Worm (Caenorhabditis elegans) whole organism, L3 larva: ENCODE measurements around the gene ztf-31.

Experiments used
- R02D3.7 ChIP-seq: fragments of 150-350 bp; optimal IDR thresholded peaks from 2 replicates; lab custom pipeline; 2014; ENCODE audit warnings: missing biosample characterization, missing genetic modification characterization
- ZK546.5 ChIP-seq: sonication (generic microtip); optimal IDR thresholded peaks from 2 replicates; lab custom pipeline; 2017; ENCODE audit warnings: missing biosample characterization, missing genetic modification characterization
- aly-2 ChIP-seq: fragments of 150-350 bp; optimal IDR thresholded peaks from 2 replicates; lab custom pipeline; 2014; ENCODE audit warnings: missing biosample characterization, missing genetic modification characterization
- ama-1 ChIP-seq: fragments of 150-350 bp; optimal IDR thresholded peaks from 2 replicates; lab custom pipeline; 2018
- ceh-16 ChIP-seq: sonication (generic microtip); optimal IDR thresholded peaks from 2 replicates; lab custom pipeline; 2017; ENCODE audit warnings: missing biosample characterization, missing genetic modification characterization
- ceh-28 ChIP-seq: fragments of 150-350 bp; optimal IDR thresholded peaks from 2 replicates; lab custom pipeline; 2014; ENCODE audit warnings: missing biosample characterization, missing genetic modification reagents, missing genetic modification characterization
- ceh-9 ChIP-seq: sonication (generic microtip); optimal IDR thresholded peaks from 2 replicates; lab custom pipeline; 2018; ENCODE audit warnings: missing biosample characterization, missing genetic modification characterization
- daf-12 ChIP-seq: fragments of 150-350 bp; optimal IDR thresholded peaks from 2 replicates; lab custom pipeline; 2014; ENCODE audit warnings: missing biosample characterization, missing genetic modification reagents, missing genetic modification characterization
- egl-27 ChIP-seq: sonication (generic microtip); optimal IDR thresholded peaks from 4 replicates; lab custom pipeline; 2017; ENCODE audit warnings: missing biosample characterization, missing genetic modification reagents, missing genetic modification characterization
- egl-5 ChIP-seq: fragments of 150-350 bp; optimal IDR thresholded peaks from 2 replicates; lab custom pipeline; 2017; ENCODE audit warnings: missing biosample characterization, missing genetic modification reagents, missing genetic modification characterization, inconsistent platforms
- elt-1 ChIP-seq: fragments of 150-350 bp; optimal IDR thresholded peaks from 2 replicates; lab custom pipeline; 2014; ENCODE audit warnings: missing biosample characterization, missing genetic modification characterization
- elt-2 ChIP-seq: sonication (generic microtip); optimal IDR thresholded peaks from 2 replicates; lab custom pipeline; 2016; ENCODE audit warnings: missing genetic modification reagents, mild to moderate bottlenecking, missing genetic modification characterization, missing compliant biosample characterization
- elt-3 ChIP-seq, 3 experiments: fragments of 150-350 bp in 1 of 3; sonication (generic microtip) in 2 of 3; optimal IDR thresholded peaks; 2 replicates in 2 of 3; 4 replicates in 1 of 3; lab custom pipeline; 2014 to 2017; ENCODE audit warnings: missing biosample characterization in 3 of 3, missing genetic modification characterization in 3 of 3
- eor-1 ChIP-seq, 2 experiments: fragments of 150-350 bp; optimal IDR thresholded peaks; 2 replicates each; lab custom pipeline; 2014 to 2018; ENCODE audit warnings: missing biosample characterization in 2 of 2, missing genetic modification characterization in 2 of 2
- fkh-2 ChIP-seq: fragments of 150-350 bp; optimal IDR thresholded peaks from 2 replicates; lab custom pipeline; 2014; ENCODE audit warnings: missing biosample characterization, missing genetic modification reagents, missing genetic modification characterization
- fos-1 ChIP-seq: fragments of 150-350 bp; optimal IDR thresholded peaks from 2 replicates; lab custom pipeline; 2014; ENCODE audit warnings: missing biosample characterization, missing genetic modification characterization
- jun-1 ChIP-seq: fragments of 150-350 bp; optimal IDR thresholded peaks from 2 replicates; lab custom pipeline; 2014; ENCODE audit warnings: missing biosample characterization, missing genetic modification reagents, missing genetic modification characterization
- lin-15B ChIP-seq: fragments of 150-350 bp; optimal IDR thresholded peaks from 2 replicates; lab custom pipeline; 2014; ENCODE audit warnings: missing biosample characterization, missing genetic modification characterization
- lsy-12 ChIP-seq: sonication (generic microtip); optimal IDR thresholded peaks from 2 replicates; lab custom pipeline; 2016; ENCODE audit warnings: mild to moderate bottlenecking, missing genetic modification characterization, missing compliant biosample characterization
- mdl-1 ChIP-seq: fragments of 150-350 bp; optimal IDR thresholded peaks from 2 replicates; lab custom pipeline; 2014; ENCODE audit warnings: missing biosample characterization, missing genetic modification characterization
- mml-1 ChIP-seq: fragments of 150-350 bp; sonication (generic microtip); optimal IDR thresholded peaks from 3 replicates; lab custom pipeline; 2014; ENCODE audit warnings: missing biosample characterization, missing genetic modification characterization
- nfya-1 ChIP-seq: sonication (generic microtip); optimal IDR thresholded peaks from 2 replicates; lab custom pipeline; 2017; ENCODE audit warnings: missing genetic modification characterization, mild to moderate bottlenecking, missing compliant biosample characterization, antibody characterized with exemption, moderate library complexity; ENCODE audit not compliant: insufficient read depth
- nhr-11 ChIP-seq: fragments of 150-350 bp; optimal IDR thresholded peaks from 2 replicates; lab custom pipeline; 2014; ENCODE audit warnings: missing biosample characterization, missing genetic modification characterization
- nhr-12 ChIP-seq: fragments of 150-350 bp; optimal IDR thresholded peaks from 2 replicates; lab custom pipeline; 2014; ENCODE audit warnings: missing biosample characterization, missing genetic modification characterization
- nhr-23 ChIP-seq: fragments of 150-350 bp; optimal IDR thresholded peaks from 2 replicates; lab custom pipeline; 2014; ENCODE audit warnings: missing biosample characterization, missing genetic modification reagents, missing genetic modification characterization
- nhr-25 ChIP-seq: sonication (generic microtip); optimal IDR thresholded peaks from 2 replicates; lab custom pipeline; 2017; ENCODE audit warnings: missing biosample characterization, missing genetic modification characterization
- nhr-28 ChIP-seq: fragments of 150-350 bp; optimal IDR thresholded peaks from 2 replicates; lab custom pipeline; 2014; ENCODE audit warnings: missing biosample characterization, missing genetic modification characterization
- nhr-43 ChIP-seq: sonication (generic microtip); optimal IDR thresholded peaks from 2 replicates; lab custom pipeline; 2016; ENCODE audit warnings: mild to moderate bottlenecking, missing genetic modification characterization, missing compliant biosample characterization; ENCODE audit not compliant: poor library complexity, severe bottlenecking
- nhr-67 ChIP-seq: fragments of 150-350 bp; optimal IDR thresholded peaks from 2 replicates; lab custom pipeline; 2014; ENCODE audit warnings: missing biosample characterization, missing genetic modification characterization
- nhr-76 ChIP-seq: fragments of 150-350 bp; sonication (generic microtip); optimal IDR thresholded peaks from 5 replicates; lab custom pipeline; 2014; ENCODE audit warnings: missing biosample characterization, missing genetic modification characterization
- nhr-77 ChIP-seq: fragments of 150-350 bp; optimal IDR thresholded peaks from 2 replicates; lab custom pipeline; 2014; ENCODE audit warnings: missing biosample characterization, missing genetic modification characterization
- pha-4 ChIP-seq: fragments of 150-350 bp; optimal IDR thresholded peaks from 2 replicates; lab custom pipeline; 2014; ENCODE audit warnings: missing biosample characterization, missing genetic modification reagents, missing genetic modification characterization
- pqm-1 ChIP-seq: fragments of 150-350 bp; optimal IDR thresholded peaks from 2 replicates; lab custom pipeline; 2017; ENCODE audit warnings: missing biosample characterization, missing genetic modification characterization, inconsistent platforms
- sea-2 ChIP-seq: fragments of 150-350 bp; sonication (generic microtip); optimal IDR thresholded peaks from 4 replicates; lab custom pipeline; 2014; ENCODE audit warnings: missing biosample characterization, missing genetic modification reagents, missing genetic modification characterization
- skn-1 ChIP-seq: fragments of 150-350 bp; optimal IDR thresholded peaks from 2 replicates; lab custom pipeline; 2014; ENCODE audit warnings: missing biosample characterization, missing genetic modification characterization
- snpc-4 ChIP-seq: fragments of 150-350 bp; optimal IDR thresholded peaks from 2 replicates; lab custom pipeline; 2014; ENCODE audit warnings: missing biosample characterization, missing genetic modification characterization
- tbx-2 ChIP-seq: sonication (generic microtip); optimal IDR thresholded peaks from 2 replicates; lab custom pipeline; 2016; ENCODE audit warnings: mild to moderate bottlenecking, missing genetic modification characterization, missing compliant biosample characterization
- unc-62 ChIP-seq: fragments of 150-350 bp; sonication (generic microtip); optimal IDR thresholded peaks from 4 replicates; lab custom pipeline; 2014; ENCODE audit warnings: missing biosample characterization, missing genetic modification reagents, missing genetic modification characterization
- zag-1 ChIP-seq: fragments of 150-350 bp; optimal IDR thresholded peaks from 2 replicates; lab custom pipeline; 2014; ENCODE audit warnings: missing biosample characterization, missing genetic modification characterization
- ztf-11 ChIP-seq: fragments of 150-350 bp; optimal IDR thresholded peaks from 2 replicates; lab custom pipeline; 2014; ENCODE audit warnings: missing biosample characterization, missing genetic modification characterization
- ztf-4 ChIP-seq: fragments of 150-350 bp; optimal IDR thresholded peaks from 2 replicates; lab custom pipeline; 2014; ENCODE audit warnings: missing biosample characterization, missing genetic modification characterization

ztf-31 gene

ce11 chrIII:7272828-7273227, 31.7 kb downstream of the ztf-31 start:
- TF ChIP-seq elt-1 (tag; lab: Kevin White, UChicago): no peak
- peak; percentile 79 for TF ChIP-seq nhr-43 (tag; lab: Kevin White, UChicago)
- TF ChIP-seq ceh-28 (tag; lab: Kevin White, UChicago): no peak
- no peak for TF ChIP-seq egl-5 (tag; lab: Kevin White, UChicago)
- TF ChIP-seq pha-4: peak; percentile 47
- peak; percentile 22 for TF ChIP-seq ama-1
- TF ChIP-seq aly-2 (tag; lab: Kevin White, UChicago): no peak
- peak; percentile 7 for TF ChIP-seq egl-27
- TF ChIP-seq skn-1 (tag; lab: Kevin White, UChicago): no peak
- no peak for TF ChIP-seq fkh-2 (tag; lab: Kevin White, UChicago)
- no peak for TF ChIP-seq sea-2 (GFP tag; lab: Kevin White, UChicago)
- TF ChIP-seq unc-62 (GFP tag; lab: Kevin White, UChicago): no peak
- no peak for TF ChIP-seq ztf-11
- no peak for TF ChIP-seq lin-15B (tag; lab: Kevin White, UChicago)
- TF ChIP-seq nhr-25: peak; percentile 21
- TF ChIP-seq R02D3.7 (tag; lab: Kevin White, UChicago): no peak
- TF ChIP-seq tbx-2 (tag; lab: Kevin White, UChicago): no peak
- TF ChIP-seq ZK546.5 (tag; lab: Kevin White, UChicago): no peak
- peak; percentile 57 for TF ChIP-seq elt-2 (tag; lab: Kevin White, UChicago)
- peak; percentile 81 for TF ChIP-seq nhr-23 (tag; lab: Kevin White, UChicago)
- TF ChIP-seq nfya-1 (tag; lab: Kevin White, UChicago): peak; percentile 16
- no peak for TF ChIP-seq mdl-1 (tag; lab: Kevin White, UChicago)
- TF ChIP-seq nhr-67: no peak
- no peak for TF ChIP-seq jun-1 (tag; lab: Kevin White, UChicago)
- TF ChIP-seq lsy-12 (tag; lab: Kevin White, UChicago): peak; percentile 46
- TF ChIP-seq fos-1 (tag; lab: Kevin White, UChicago): no peak
- peak; percentile 29 for TF ChIP-seq pqm-1 (tag; lab: Kevin White, UChicago)
- TF ChIP-seq ceh-16 (tag; lab: Kevin White, UChicago): no peak
- TF ChIP-seq nhr-11 (tag; lab: Kevin White, UChicago): no peak
- peak; percentile 14 to 71 (median 37) for TF ChIP-seq elt-3 (tag; optimal IDR thresholded peaks at IDR 0.05; lab: Kevin White, UChicago)
- no peak for TF ChIP-seq snpc-4 (tag; lab: Kevin White, UChicago)
- no peak for TF ChIP-seq ceh-9 (tag; lab: Kevin White, UChicago)
- TF ChIP-seq nhr-76 (tag; lab: Kevin White, UChicago): no peak
- no peak for TF ChIP-seq nhr-12 (tag; lab: Kevin White, UChicago)
- TF ChIP-seq mml-1: no peak
- TF ChIP-seq eor-1 (tag; optimal IDR thresholded peaks at IDR 0.05; lab: Kevin White, UChicago): no peak
- TF ChIP-seq nhr-77 (tag; lab: Kevin White, UChicago): no peak
- TF ChIP-seq nhr-28 (tag; lab: Kevin White, UChicago): no peak
- no peak for TF ChIP-seq zag-1
- no peak for TF ChIP-seq ztf-4 (tag; lab: Kevin White, UChicago)
- TF ChIP-seq, all 47 proteins: peak for 11

ce11 chrIII:7273718-7274117, 32.6 kb downstream of the ztf-31 start:
- peak; percentile 29 for TF ChIP-seq nhr-43 (tag; lab: Kevin White, UChicago)
- TF ChIP-seq nhr-23 (tag; lab: Kevin White, UChicago): peak; percentile 33
- TF ChIP-seq ztf-4 (tag; lab: Kevin White, UChicago): no peak
- no peak for TF ChIP-seq lin-15B (tag; lab: Kevin White, UChicago)
- no peak for TF ChIP-seq daf-12 (tag; lab: Kevin White, UChicago)
- TF ChIP-seq nhr-25: peak; percentile 31
- TF ChIP-seq nhr-11 (tag; lab: Kevin White, UChicago): no peak

ce11 chrIII:7275296-7275695, 34.1 kb downstream of the ztf-31 start, which contains the start of gene psd-1:
Gene psd-1 (minus strand): TSS chrIII:7275396.
- TF ChIP-seq nhr-11 (tag; lab: Kevin White, UChicago): no peak
- no peak for TF ChIP-seq ztf-4 (tag; lab: Kevin White, UChicago)
- TF ChIP-seq egl-27: no peak
- no peak for TF ChIP-seq snpc-4 (tag; lab: Kevin White, UChicago)
- no peak for TF ChIP-seq eor-1 (tag; optimal IDR thresholded peaks at IDR 0.05; lab: Kevin White, UChicago)
- TF ChIP-seq, all 47 proteins: peak for 0
